Worm (Caenorhabditis elegans): ENCODE measurements around the gene Y38H8A.7.

Y38H8A.7 gene

DNA sequence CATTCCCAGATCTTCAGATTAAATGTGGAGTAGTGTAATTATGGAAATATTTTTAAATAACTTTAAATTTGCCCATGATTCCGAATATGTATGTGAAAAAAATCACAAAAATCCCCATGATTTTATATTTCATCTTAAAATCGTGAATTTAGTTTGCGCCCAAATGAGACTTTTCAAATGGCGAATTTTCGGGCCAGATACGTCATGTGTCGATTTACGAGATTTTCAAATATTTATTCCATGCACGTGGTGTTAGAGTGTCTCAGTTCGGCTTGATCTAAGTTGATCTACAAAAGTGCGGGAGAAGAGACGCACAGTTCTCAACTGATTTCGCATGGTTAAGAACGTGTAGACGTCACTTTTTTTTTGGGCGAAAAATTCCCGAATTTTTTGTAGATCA lies 27.2 kb downstream of the Y38H8A.7 start, which contains the start of gene Y38H8A.1:
Gene Y38H8A.1, plus strand, starts transcription at position 301 of the 400 bp plus-strand sequence.
- TF ChIP-seq nhr-27 (tag; optimal IDR thresholded peaks at IDR 0.05) (no peak), sea-2 (GFP tag; IDR thresholded peaks at IDR 0.05) (no peak), lir-1 (GFP tag; conservative IDR thresholded peaks at IDR 0.05) (no peak), unc-62 (GFP tag; optimal IDR thresholded peaks at IDR 0.05) (no peak), F57A8.1 (GFP tag; optimal IDR thresholded peaks at IDR 0.05) (no peak), chd-7 (tag; optimal IDR thresholded peaks at IDR 0.05) (no peak), let-607 (tag; optimal IDR thresholded peaks at IDR 0.05) (no peak), unc-130 (GFP tag; optimal IDR thresholded peaks at IDR 0.05) (no peak), Y79H2A.3 (GFP tag; conservative IDR thresholded peaks at IDR 0.05) (no peak), tbx-9 (tag; optimal IDR thresholded peaks at IDR 0.05; ENCODE audit: borderline replicate concordance) (no peak), Y53F4B.3 (GFP tag; IDR thresholded peaks at IDR 0.05) (no peak), K11D2.4 (GFP tag; IDR thresholded peaks at IDR 0.05) (no peak), F22D6.2 (tag; optimal IDR thresholded peaks at IDR 0.05) (no peak), F49E8.2 (tag; optimal IDR thresholded peaks at IDR 0.05; ENCODE audit: insufficient read depth) (no peak)

- no peak for TF ChIP-seq nhr-27 (tag; optimal IDR thresholded peaks at IDR 0.05)
- no peak for TF ChIP-seq Y56A3A.18 (GFP tag; IDR thresholded peaks at IDR 0.05)
- TF ChIP-seq cebp-2 (GFP tag; IDR thresholded peaks at IDR 0.05) = peak; percentile 65; the same call in 1 of the 2 replicates
These were observed 28.3 kb downstream of the Y38H8A.7 start for ce11 chrIV:13483596-13483995.

- TF ChIP-seq hlh-26 (GFP tag; conservative IDR thresholded peaks at IDR 0.05) (no peak), ceh-100 (GFP tag; IDR thresholded peaks at IDR 0.05) (peak; percentile 69)
These were observed 31.7 kb downstream of the Y38H8A.7 start for ce11 chrIV:13487019-13487418.

DNA sequence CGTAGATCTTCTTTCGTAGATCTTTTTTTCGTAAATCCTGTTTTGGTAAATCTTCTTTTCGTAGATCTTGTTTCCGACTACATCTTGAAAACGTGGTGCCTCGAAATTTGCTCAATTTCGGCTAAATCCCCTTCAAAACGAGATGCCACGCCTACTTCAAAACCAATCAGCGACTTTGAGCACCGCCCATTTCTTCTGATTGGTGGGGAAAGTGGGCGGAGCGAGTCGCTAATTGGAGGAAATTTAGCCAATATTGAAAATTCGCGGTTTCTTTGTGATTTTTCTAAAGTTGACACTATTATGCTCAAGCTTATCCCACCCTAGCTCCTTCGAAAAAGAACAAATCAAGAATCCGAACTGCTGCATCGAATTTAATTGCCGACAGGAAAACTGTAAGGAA lies 32.3 kb downstream of the Y38H8A.7 start:
- TF ChIP-seq hrde-1 (tag; optimal IDR thresholded peaks at IDR 0.05; ENCODE audit: borderline replicate concordance) (no peak), C17E4.6 (GFP tag; IDR thresholded peaks at IDR 0.05) (no peak)

DNA sequence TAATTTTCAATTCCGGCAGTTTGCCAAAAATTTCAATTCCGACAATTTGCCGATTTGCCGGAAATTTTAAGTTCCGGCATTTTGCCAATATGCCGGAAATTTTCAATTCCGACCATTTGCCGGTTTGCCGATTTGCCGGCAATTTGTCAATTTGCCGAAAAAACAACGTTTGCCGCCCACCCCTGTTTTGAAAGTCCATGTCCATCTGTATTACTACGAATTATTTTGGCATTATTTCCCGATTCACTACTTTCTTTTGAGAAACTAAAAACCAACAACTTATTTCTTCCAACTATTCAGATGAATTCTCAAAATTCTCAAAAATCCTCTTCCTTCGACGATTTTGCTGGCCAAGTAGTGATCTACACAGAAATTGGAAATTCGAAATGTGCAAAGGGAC lies 37.0 kb downstream of the Y38H8A.7 start, which contains the start of gene Y45F10A.7:
Gene Y45F10A.7, plus strand, starts transcription at position 301 of the 400 bp plus-strand sequence.
- TF ChIP-seq mes-4 (tag; optimal IDR thresholded peaks at IDR 0.05) = no peak
- TF ChIP-seq madf-8 (GFP tag; conservative IDR thresholded peaks at IDR 0.05) = no peak
- no peak for TF ChIP-seq ets-4 (GFP tag; optimal IDR thresholded peaks at IDR 0.05)
- TF ChIP-seq unc-130 (GFP tag; optimal IDR thresholded peaks at IDR 0.05) = no peak
- TF ChIP-seq dpff-1 (tag; optimal IDR thresholded peaks at IDR 0.05) = no peak
- TF ChIP-seq F49E8.2 (tag; optimal IDR thresholded peaks at IDR 0.05; ENCODE audit: insufficient read depth) = no peak
- no peak for TF ChIP-seq nfya-2 (GFP tag; IDR thresholded peaks at IDR 0.05)
- no peak for TF ChIP-seq sptf-2 (GFP tag; optimal IDR thresholded peaks at IDR 0.05)
- TF ChIP-seq chd-7 (tag; optimal IDR thresholded peaks at IDR 0.05) = no peak
- TF ChIP-seq lag-1 (GFP tag; IDR thresholded peaks at IDR 0.05) = no peak
- no peak for TF ChIP-seq C06A6.2 (GFP tag; conservative IDR thresholded peaks at IDR 0.05)
- no peak for TF ChIP-seq sea-2 (GFP tag; IDR thresholded peaks at IDR 0.05)
- no peak for TF ChIP-seq ztf-25 (GFP tag; IDR thresholded peaks at IDR 0.05)
- no peak for TF ChIP-seq F52B5.7 (tag; optimal IDR thresholded peaks at IDR 0.05)

ce11 chrIV:13493719-13494118 lies 38.4 kb downstream of the Y38H8A.7 start:
- TF ChIP-seq fkh-3 (tag; optimal IDR thresholded peaks at IDR 0.05) (no peak), attf-6 (GFP tag; IDR thresholded peaks at IDR 0.05) (no peak), B0035.1 (tag; optimal IDR thresholded peaks at IDR 0.05) (no peak), T07F8.4 (tag; optimal IDR thresholded peaks at IDR 0.05) (no peak), K12H6.12 (tag; optimal IDR thresholded peaks at IDR 0.05) (no peak), tlf-1 (GFP tag; optimal IDR thresholded peaks at IDR 0.05) (no peak), lir-1 (GFP tag; conservative IDR thresholded peaks at IDR 0.05) (no peak), xnd-1 (tag; optimal IDR thresholded peaks at IDR 0.05) (no peak), nfya-1 (tag; optimal IDR thresholded peaks at IDR 0.05; ENCODE audit: borderline replicate concordance, insufficient read depth) (no peak), somi-1 (GFP tag; optimal IDR thresholded peaks at IDR 0.05) (no peak), bed-1 (GFP tag; IDR thresholded peaks at IDR 0.05) (no peak), Y56A3A.18 (GFP tag; IDR thresholded peaks at IDR 0.05) (no peak), nfyb-1 (GFP tag; IDR thresholded peaks at IDR 0.05) (no peak)
